Fruit fly (Drosophila melanogaster): ENCODE data around the gene CG18507.

- no peak for TF ChIP-seq CG7045 (GFP tag; optimal IDR thresholded peaks at IDR 0.05)
- peak; percentile 18 for TF ChIP-seq kay (GFP tag; ENCODE audit: borderline replicate concordance)
- TF ChIP-seq CG33017 (tag; optimal IDR thresholded peaks at IDR 0.05): no peak
- no peak for TF ChIP-seq pad (GFP tag; optimal IDR thresholded peaks at IDR 0.05)
- no peak for TF ChIP-seq Hr96 (GFP tag; optimal IDR thresholded peaks at IDR 0.05)
- no peak for TF ChIP-seq Crg-1 (GFP tag; optimal IDR thresholded peaks at IDR 0.05)
- TF ChIP-seq Mnt (GFP tag; optimal IDR thresholded peaks at IDR 0.05): no peak
- TF ChIP-seq CG7101 (tag; optimal IDR thresholded peaks at IDR 0.05): no peak
- TF ChIP-seq toe (GFP tag; optimal IDR thresholded peaks at IDR 0.05): no peak
Observed at dm6 chr2L:13641887-13642826, 23.2 kb upstream of the CG18507 start, which contains the start of gene ics.
